Worm (Caenorhabditis elegans) whole organism, late embryonic: ENCODE results near the gene tat-4.

Source experiments
- K09A11.1 ChIP-seq: sonication (generic microtip); optimal IDR thresholded peaks from 2 replicates; lab custom pipeline; 2017; ENCODE audit warnings: antibody characterized with exemption, mild to moderate bottlenecking, missing genetic modification characterization, missing compliant biosample characterization; ENCODE audit not compliant: insufficient read depth
- ama-1 ChIP-seq: fragments of 150-350 bp; optimal IDR thresholded peaks from 2 replicates; lab custom pipeline; 2014
- ceh-22 ChIP-seq: sonication (generic microtip); optimal IDR thresholded peaks from 2 replicates; lab custom pipeline; 2017; ENCODE audit warnings: missing biosample characterization, missing genetic modification characterization
- ceh-30 ChIP-seq: fragments of 150-350 bp; optimal IDR thresholded peaks from 2 replicates; lab custom pipeline; 2014; ENCODE audit warnings: missing biosample characterization, missing genetic modification characterization
- ceh-45 ChIP-seq: fragments of 200-800 bp; sonication (Bioruptor generic); IDR thresholded peaks from 2 replicates; pipeline ENCODE4 v1.3.6; 2022; ENCODE audit warnings: missing genetic modification reagents, missing genetic modification characterization, missing compliant biosample characterization
- ceh-48 ChIP-seq: sonication (generic microtip); optimal IDR thresholded peaks from 2 replicates; lab custom pipeline; 2016; ENCODE audit warnings: missing genetic modification characterization, inconsistent platforms, missing compliant biosample characterization
- hlh-13 ChIP-seq: fragments of 200-800 bp; sonication (Bioruptor generic); optimal IDR thresholded peaks from 2 replicates; lab custom pipeline; 2018; ENCODE audit warnings: mild to moderate bottlenecking, missing genetic modification characterization, missing compliant biosample characterization
- hlh-30 ChIP-seq: sonication (generic microtip); optimal IDR thresholded peaks from 2 replicates; lab custom pipeline; 2017; ENCODE audit warnings: antibody characterized with exemption, missing genetic modification characterization, missing compliant biosample characterization; ENCODE audit not compliant: insufficient read depth
- lim-6 ChIP-seq: sonication (generic microtip); optimal IDR thresholded peaks from 2 replicates; lab custom pipeline; 2016; ENCODE audit warnings: missing genetic modification characterization, missing compliant biosample characterization
- madf-2 ChIP-seq: sonication (generic microtip); optimal IDR thresholded peaks from 2 replicates; lab custom pipeline; 2017; ENCODE audit warnings: missing genetic modification characterization, missing compliant biosample characterization
- pag-3 ChIP-seq: sonication (generic microtip); optimal IDR thresholded peaks from 2 replicates; lab custom pipeline; 2016; ENCODE audit warnings: missing compliant biosample characterization, missing genetic modification characterization, borderline replicate concordance
- ref-2 ChIP-seq: sonication (generic microtip); optimal IDR thresholded peaks from 2 replicates; lab custom pipeline; 2016; ENCODE audit warnings: missing genetic modification characterization, missing compliant biosample characterization
- unc-42 ChIP-seq: sonication (generic microtip); optimal IDR thresholded peaks from 2 replicates; lab custom pipeline; 2016; ENCODE audit warnings: missing genotype, missing genetic modification characterization, missing compliant biosample characterization
- zip-5 ChIP-seq: sonication (generic microtip); optimal IDR thresholded peaks from 2 replicates; lab custom pipeline; 2016; ENCODE audit warnings: missing genetic modification characterization, missing compliant biosample characterization

tat-4 gene

DNA sequence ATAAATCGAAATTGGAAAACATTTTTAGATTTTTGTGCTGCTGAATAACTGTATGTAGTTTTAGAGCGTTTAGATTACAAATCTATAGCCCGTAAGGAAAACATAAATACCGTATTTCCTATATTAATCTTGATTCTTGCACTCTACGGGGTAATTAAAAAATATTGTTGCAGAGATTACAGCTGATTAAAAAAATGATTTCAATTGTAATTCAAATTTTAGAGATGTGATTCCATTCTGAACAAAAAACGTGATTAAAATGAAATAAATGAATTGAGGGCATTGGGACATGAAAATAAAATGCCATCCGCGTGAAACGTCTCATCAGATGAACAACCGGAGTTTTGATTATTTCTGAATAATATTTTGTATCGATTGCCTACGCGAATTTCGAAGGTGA is 51.6 kb downstream of the tat-4 start, which contains the start of gene cpb-2:
TSS of gene cpb-2 (plus strand) at position 301 of the 400 bp plus-strand sequence.
- TF ChIP-seq ceh-22 (tag; lab: Kevin White, UChicago) (no peak), K09A11.1 (tag; lab: Kevin White, UChicago) (no peak), zip-5 (tag; lab: Kevin White, UChicago) (no peak), ceh-30 (tag; lab: Kevin White, UChicago) (no peak), madf-2 (tag; lab: Kevin White, UChicago) (no peak), pag-3 (tag; lab: Kevin White, UChicago) (no peak)
- TF ChIP-seq, all 69 proteins: peak for 0

DNA sequence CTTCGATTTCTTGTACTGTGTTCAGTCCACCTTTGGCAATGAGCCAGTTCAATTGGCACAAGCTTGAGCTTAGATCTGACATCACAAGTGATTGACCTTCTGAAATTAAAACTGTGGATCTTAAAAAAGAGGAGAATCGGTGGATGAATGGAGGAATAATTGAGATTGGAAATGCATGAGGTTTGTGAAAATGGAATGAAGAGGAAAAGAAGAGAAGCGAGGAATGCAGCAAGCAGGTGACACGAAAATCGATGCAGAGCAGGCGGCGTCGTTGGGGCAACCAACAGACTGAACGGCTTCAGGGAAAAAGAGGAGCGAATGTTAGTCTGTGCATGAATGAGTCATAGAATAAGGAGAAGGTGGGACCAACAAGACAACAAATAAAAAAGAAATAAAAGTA is 52.8 kb downstream of the tat-4 start, which contains the start of gene fkh-8:
TSS of gene fkh-8 (minus strand) at position 101 of the 400 bp plus-strand sequence.
- no peak for TF ChIP-seq lim-6 (tag; lab: Kevin White, UChicago)
- peak; percentile 64 for TF ChIP-seq ceh-48 (tag; lab: Kevin White, UChicago)
- TF ChIP-seq hlh-30, result peak; percentile 2

ce11 chrII:6190770-6191169 is 53.3 kb downstream of the tat-4 start:
- no peak for TF ChIP-seq ceh-45 (GFP tag; lab: Robert Waterston, UW)
- peak; percentile 73 for TF ChIP-seq unc-42 (tag; lab: Kevin White, UChicago)
- TF ChIP-seq ref-2 (tag; lab: Kevin White, UChicago), result no peak
- TF ChIP-seq ama-1, result no peak
- no peak for TF ChIP-seq hlh-13 (GFP tag; lab: Kevin White, UChicago)
